Fruit fly (Drosophila melanogaster) whole organism, embryonic: ENCODE data around the gene CG43089.

Source experiments
- Blimp-1 ChIP-seq: fragments of 200-800 bp; sonication (Bioruptor generic); optimal IDR thresholded peaks from 3 replicates; lab custom pipeline; 2018; ENCODE audit warnings: missing biosample characterization, missing genetic modification characterization, mild to moderate bottlenecking, moderate library complexity, missing genetic modification reagents
- Bteb2 ChIP-seq: fragments of 200-800 bp; sonication (Bioruptor generic); optimal IDR thresholded peaks from 2 replicates; lab custom pipeline; 2016; ENCODE audit warnings: missing biosample characterization, missing genetic modification characterization
- CG10543 ChIP-seq: fragments of 200-800 bp; sonication (Bioruptor generic); optimal IDR thresholded peaks from 3 replicates; lab custom pipeline; 2017; ENCODE audit warnings: missing biosample characterization, mild to moderate bottlenecking, missing genetic modification characterization, moderate library complexity
- CG11398 ChIP-seq: fragments of 200-800 bp; sonication (Bioruptor generic); optimal IDR thresholded peaks from 2 replicates; lab custom pipeline; 2016; ENCODE audit warnings: missing biosample characterization, missing genetic modification characterization
- CG11504 ChIP-seq: fragments of 200-800 bp; sonication (Bioruptor generic); optimal IDR thresholded peaks from 3 replicates; lab custom pipeline; 2019; ENCODE audit warnings: missing biosample characterization, mild to moderate bottlenecking, missing genetic modification characterization, moderate library complexity
- CG13424 ChIP-seq: fragments of 200-800 bp; sonication (Bioruptor generic); optimal IDR thresholded peaks from 2 replicates; lab custom pipeline; 2019; ENCODE audit warnings: missing biosample characterization, mild to moderate bottlenecking, missing genetic modification characterization, moderate library complexity
- CG14667 ChIP-seq: fragments of 200-800 bp; sonication (Bioruptor generic); IDR thresholded peaks from 2 replicates; pipeline ENCODE4 v1.3.6; 2022; ENCODE audit warnings: missing biosample characterization, missing genetic modification characterization
- CG1647 ChIP-seq: fragments of 200-800 bp; sonication (Bioruptor generic); optimal IDR thresholded peaks from 3 replicates; lab custom pipeline; 2016; ENCODE audit warnings: missing biosample characterization, missing genetic modification characterization
- CG16815 ChIP-seq: fragments of 200-800 bp; sonication (Bioruptor generic); optimal IDR thresholded peaks from 3 replicates; lab custom pipeline; 2017; ENCODE audit warnings: missing biosample characterization, mild to moderate bottlenecking, missing genetic modification characterization
- CG17612 ChIP-seq: fragments of 200-800 bp; sonication (Bioruptor generic); IDR thresholded peaks from 2 replicates; pipeline ENCODE4 v1.3.6; 2022; ENCODE audit warnings: missing biosample characterization, missing genetic modification characterization
- CG1832 ChIP-seq: fragments of 200-800 bp; sonication (Bioruptor generic); optimal IDR thresholded peaks from 2 replicates; lab custom pipeline; 2017; ENCODE audit warnings: missing biosample characterization, mild to moderate bottlenecking, missing genetic modification characterization, inconsistent platforms
- CG18599 ChIP-seq: fragments of 200-800 bp; sonication (Bioruptor generic); optimal IDR thresholded peaks from 3 replicates; lab custom pipeline; 2017; ENCODE audit warnings: missing biosample characterization, missing genetic modification characterization, mild to moderate bottlenecking, moderate library complexity, missing genetic modification reagents
- CG32772 ChIP-seq: fragments of 200-800 bp; sonication (Bioruptor generic); IDR thresholded peaks from 2 replicates; pipeline ENCODE4 v1.3.6; 2022; ENCODE audit warnings: missing biosample characterization, missing genetic modification characterization
- CG3281 ChIP-seq: fragments of 200-800 bp; sonication (Bioruptor generic); optimal IDR thresholded peaks from 3 replicates; lab custom pipeline; 2017; ENCODE audit warnings: missing biosample characterization, mild to moderate bottlenecking, missing genetic modification characterization
- CG34422 ChIP-seq: fragments of 200-800 bp; sonication (Bioruptor generic); IDR thresholded peaks from 3 replicates; pipeline ENCODE4 v1.3.6; 2022; ENCODE audit warnings: missing biosample characterization, missing genetic modification characterization
- CG3838 ChIP-seq: fragments of 200-800 bp; sonication (Bioruptor generic); optimal IDR thresholded peaks from 3 replicates; lab custom pipeline; 2016; ENCODE audit warnings: missing biosample characterization, missing genetic modification characterization
- CG3847 ChIP-seq: fragments of 200-800 bp; sonication (Bioruptor generic); IDR thresholded peaks from 2 replicates; pipeline ENCODE4 v1.3.6; 2022; ENCODE audit warnings: missing biosample characterization, missing genetic modification characterization
- CG4424 ChIP-seq: fragments of 200-800 bp; sonication (Bioruptor generic); optimal IDR thresholded peaks from 3 replicates; lab custom pipeline; 2016; ENCODE audit warnings: missing biosample characterization, missing genetic modification characterization
- CG7357 ChIP-seq: fragments of 200-800 bp; sonication (Bioruptor generic); IDR thresholded peaks from 3 replicates; pipeline ENCODE4 v1.3.6; 2022; ENCODE audit warnings: missing biosample characterization, missing genetic modification characterization
- CG8478 ChIP-seq: fragments of >200 bp; optimal IDR thresholded peaks from 2 replicates; lab custom pipeline; 2018
- CG9727 ChIP-seq: fragments of 200-800 bp; sonication (Bioruptor generic); optimal IDR thresholded peaks from 3 replicates; lab custom pipeline; 2017; ENCODE audit warnings: missing biosample characterization, mild to moderate bottlenecking, missing genetic modification characterization
- D19B ChIP-seq: fragments of 200-800 bp; sonication (Bioruptor generic); optimal IDR thresholded peaks from 2 replicates; lab custom pipeline; 2017; ENCODE audit warnings: missing biosample characterization, mild to moderate bottlenecking, missing genetic modification characterization
- Dip3 ChIP-seq: fragments of 200-800 bp; sonication (Bioruptor generic); optimal IDR thresholded peaks from 3 replicates; lab custom pipeline; 2016; ENCODE audit warnings: missing biosample characterization, missing genetic modification characterization
- E2f1 ChIP-seq: fragments of 200-800 bp; sonication (Bioruptor generic); IDR thresholded peaks from 2 replicates; pipeline ENCODE4 v1.3.6; 2022; ENCODE audit warnings: missing biosample characterization, missing genetic modification characterization
- HLH3B ChIP-seq: fragments of 200-800 bp; sonication (Bioruptor generic); IDR thresholded peaks from 2 replicates; pipeline ENCODE4 v1.3.6; 2022; ENCODE audit warnings: missing biosample characterization, missing genetic modification characterization
- Hsf ChIP-seq: fragments of 200-800 bp; sonication (Bioruptor generic); optimal IDR thresholded peaks from 3 replicates; lab custom pipeline; 2016; ENCODE audit warnings: missing biosample characterization, missing genetic modification characterization
- Lpt ChIP-seq: fragments of >200 bp; optimal IDR thresholded peaks from 2 replicates; lab custom pipeline; 2018; ENCODE audit warnings: missing biosample characterization, missing genetic modification characterization
- Meics ChIP-seq: fragments of 200-800 bp; sonication (Bioruptor generic); optimal IDR thresholded peaks from 2 replicates; lab custom pipeline; 2017; ENCODE audit warnings: missing biosample characterization, mild to moderate bottlenecking, missing genetic modification characterization
- PHDP ChIP-seq: fragments of 200-800 bp; sonication (Bioruptor generic); optimal IDR thresholded peaks from 3 replicates; lab custom pipeline; 2018; ENCODE audit warnings: missing biosample characterization, mild to moderate bottlenecking, missing genetic modification characterization, moderate library complexity
- Pdp1 ChIP-seq, 2 experiments: fragments of 200-800 bp; sonication (Bioruptor generic); optimal IDR thresholded peaks; 3 replicates each; lab custom pipeline; 2016; ENCODE audit warnings: missing biosample characterization in 2 of 2, missing genetic modification characterization in 2 of 2, mild to moderate bottlenecking in 1 of 2, moderate library complexity in 1 of 2
- Rfx ChIP-seq: fragments of 200-800 bp; sonication (Bioruptor generic); IDR thresholded peaks from 2 replicates; pipeline ENCODE4 v1.3.6; 2022; ENCODE audit warnings: missing biosample characterization, missing genetic modification characterization
- Rx ChIP-seq: fragments of 200-800 bp; sonication (Bioruptor generic); IDR thresholded peaks from 2 replicates; pipeline ENCODE4 v1.3.6; 2022; ENCODE audit warnings: missing biosample characterization, missing genetic modification characterization
- Sox100B ChIP-seq: fragments of 200-800 bp; sonication (Bioruptor generic); optimal IDR thresholded peaks from 3 replicates; lab custom pipeline; 2018; ENCODE audit warnings: missing biosample characterization, mild to moderate bottlenecking, missing genetic modification characterization
- bab2 ChIP-seq: fragments of 200-800 bp; sonication (Bioruptor generic); optimal IDR thresholded peaks from 2 replicates; lab custom pipeline; 2016; ENCODE audit warnings: missing biosample characterization, missing genetic modification characterization
- caup ChIP-seq: fragments of 200-800 bp; sonication (Bioruptor generic); optimal IDR thresholded peaks from 3 replicates; lab custom pipeline; 2017; ENCODE audit warnings: missing biosample characterization, mild to moderate bottlenecking, missing genetic modification characterization, moderate library complexity; ENCODE audit not compliant: severe bottlenecking
- crc ChIP-seq: fragments of 200-800 bp; sonication (Bioruptor generic); optimal IDR thresholded peaks from 2 replicates; lab custom pipeline; 2016; ENCODE audit warnings: missing biosample characterization, missing genetic modification characterization
- dysf ChIP-seq: fragments of 200-800 bp; sonication (Bioruptor generic); IDR thresholded peaks from 3 replicates; pipeline ENCODE4 v1.3.6; 2022; ENCODE audit warnings: missing biosample characterization, missing genetic modification characterization
- ftz-f1 ChIP-seq: fragments of 200-800 bp; sonication (Bioruptor generic); optimal IDR thresholded peaks from 2 replicates; lab custom pipeline; 2016; ENCODE audit warnings: missing biosample characterization, missing genetic modification characterization
- gce ChIP-seq: fragments of 200-800 bp; sonication (Bioruptor generic); IDR thresholded peaks from 3 replicates; pipeline ENCODE4 v1.3.6; 2022; ENCODE audit warnings: missing biosample characterization, missing genetic modification characterization
- gcm2 ChIP-seq: fragments of 200-800 bp; sonication (Bioruptor generic); optimal IDR thresholded peaks from 2 replicates; lab custom pipeline; 2016; ENCODE audit warnings: missing biosample characterization, missing genetic modification characterization
- grau ChIP-seq: fragments of 200-800 bp; optimal IDR thresholded peaks from 3 replicates; lab custom pipeline; 2019; ENCODE audit warnings: missing biosample characterization, mild to moderate bottlenecking, missing genetic modification characterization, moderate library complexity
- gro ChIP-seq: fragments of 200-800 bp; sonication (Bioruptor generic); optimal IDR thresholded peaks from 2 replicates; lab custom pipeline; 2016; ENCODE audit warnings: missing biosample characterization, missing genetic modification characterization
- ham ChIP-seq: fragments of 200-800 bp; sonication (Bioruptor generic); IDR thresholded peaks from 2 replicates; pipeline ENCODE4 v1.3.6; 2022; ENCODE audit warnings: missing biosample characterization, missing genetic modification characterization
- mam ChIP-seq: fragments of 200-800 bp; sonication (Bioruptor generic); optimal IDR thresholded peaks from 3 replicates; lab custom pipeline; 2016; ENCODE audit warnings: missing biosample characterization, missing genetic modification characterization
- org-1 ChIP-seq: fragments of 200-800 bp; sonication (Bioruptor generic); optimal IDR thresholded peaks from 2 replicates; lab custom pipeline; 2017; ENCODE audit warnings: missing biosample characterization, missing genetic modification characterization
- pb ChIP-seq: fragments of 200-800 bp; sonication (Bioruptor generic); optimal IDR thresholded peaks from 3 replicates; lab custom pipeline; 2016; ENCODE audit warnings: missing biosample characterization, missing genetic modification characterization
- row ChIP-seq: fragments of 200-800 bp; sonication (Bioruptor generic); IDR thresholded peaks from 3 replicates; pipeline ENCODE4 v1.3.6; 2022; ENCODE audit warnings: missing biosample characterization, missing genetic modification characterization
- sens ChIP-seq: fragments of 200-800 bp; sonication (Bioruptor generic); peaks from one replicate; lab custom pipeline; 2016; ENCODE audit warnings: missing biosample characterization, missing genetic modification characterization
- slbo ChIP-seq: fragments of 200-800 bp; sonication (Bioruptor generic); IDR thresholded peaks from 2 replicates; pipeline ENCODE4 v1.3.6; 2022; ENCODE audit warnings: missing biosample characterization, missing genetic modification characterization
- slou ChIP-seq: fragments of 200-800 bp; sonication (Bioruptor generic); optimal IDR thresholded peaks from 3 replicates; lab custom pipeline; 2016; ENCODE audit warnings: missing biosample characterization, missing genetic modification characterization
- sr ChIP-seq: fragments of 200-800 bp; sonication (Bioruptor generic); IDR thresholded peaks from 3 replicates; pipeline ENCODE4 v1.3.6; 2022; ENCODE audit warnings: missing biosample characterization, missing genetic modification characterization

The CG43089 gene

dm6 chr3L:3760395-3760997 is 46.7 kb downstream of the CG43089 start (continued):
- TF ChIP-seq CG1832 (GFP tag; lab: Kevin White, UChicago) (no peak), CG34422 (GFP tag; lab: Robert Waterston, UW) (peak; percentile 41; the same call in 1 of the 3 replicates), CG14667 (0 out of 2 replicates have a peak, but pooled peaks have one; percentile 13), E2f1 (GFP tag; lab: Robert Waterston, UW) (no peak), CG1647 (peak; percentile 11), Rfx (GFP tag; lab: Robert Waterston, UW) (peak; percentile 71), CG7357 (GFP tag; lab: Robert Waterston, UW) (0 out of 3 replicates have a peak, but pooled peaks have one; percentile 18), gce (GFP tag; lab: Robert Waterston, UW) (no peak), Meics (GFP tag; lab: Kevin White, UChicago) (peak; percentile 55), PHDP (tag; lab: Kevin White, UChicago) (peak; percentile 60), CG10543 (GFP tag; lab: Kevin White, UChicago) (peak; percentile 49), gro (GFP tag; lab: Kevin White, UChicago) (peak; percentile 55), CG3838 (GFP tag; lab: Kevin White, UChicago) (no peak), ftz-f1 (GFP tag; lab: Kevin White, UChicago) (peak; percentile 91), Hsf (peak; percentile 19), org-1 (GFP tag; lab: Kevin White, UChicago) (peak; percentile 29), D19B (GFP tag; lab: Kevin White, UChicago) (peak; percentile 18), grau (tag; lab: Kevin White, UChicago) (peak; percentile 62), CG17612 (no peak), CG9727 (GFP tag; lab: Kevin White, UChicago) (peak; percentile 9), Blimp-1 (GFP tag; lab: Kevin White, UChicago) (no peak), ham (GFP tag; lab: Robert Waterston, UW) (no peak), pb (GFP tag; lab: Kevin White, UChicago) (no peak), mam (GFP tag; lab: Kevin White, UChicago) (peak; percentile 60), CG8478 (lab: Kevin White, UChicago) (no peak), CG32772 (GFP tag; lab: Robert Waterston, UW) (0 out of 2 replicates have a peak, but pooled peaks have one; percentile 12), gcm2 (GFP tag; lab: Kevin White, UChicago) (peak; percentile 15), sens (GFP tag; lab: Kevin White, UChicago) (peak; percentile 69), Bteb2 (GFP tag; lab: Kevin White, UChicago) (peak; percentile 31), caup (peak; percentile 30), Rx (GFP tag; lab: Robert Waterston, UW) (0 out of 2 replicates have a peak, but pooled peaks have one; percentile 30), CG11398 (GFP tag; lab: Kevin White, UChicago) (peak; percentile 10), crc (GFP tag; lab: Kevin White, UChicago) (peak; percentile 30), CG3847 (GFP tag; lab: Robert Waterston, UW) (0 out of 2 replicates have a peak, but pooled peaks have one; percentile 16), slou (peak; percentile 19), sr (GFP tag; lab: Robert Waterston, UW) (peak; percentile 56; the same call in 2 of the 3 replicates), bab2 (GFP tag; lab: Kevin White, UChicago) (peak; percentile 16), CG11504 (tag; lab: Kevin White, UChicago) (peak; percentile 60), Lpt (GFP tag; lab: Kevin White, UChicago) (no peak), HLH3B (peak; percentile 22; the same call in 1 of the 2 replicates), CG18599 (GFP tag; lab: Kevin White, UChicago) (peak; percentile 61), Dip3 (GFP tag; lab: Kevin White, UChicago) (no peak), CG4424 (GFP tag; lab: Kevin White, UChicago) (peak; percentile 16), CG13424 (tag; lab: Kevin White, UChicago) (peak; percentile 40), Sox100B (GFP tag; lab: Kevin White, UChicago) (peak; percentile 1), Pdp1 (GFP tag; optimal IDR thresholded peaks at IDR 0.05; lab: Kevin White, UChicago) (peak in 1 of 2 experiments; percentile 38), slbo (peak; percentile 68), dysf (peak; percentile 74; the same call in 2 of the 3 replicates), CG3281 (peak; percentile 32), row (GFP tag; lab: Robert Waterston, UW) (peak; percentile 78), CG16815 (GFP tag; lab: Kevin White, UChicago) (no peak)
